Worm (Caenorhabditis elegans) whole organism, mixed stage, embryonic: ENCODE data around the gene skn-1.

Experiments used
- M03D4.4 ChIP-seq: sonication (generic microtip); optimal IDR thresholded peaks from 2 replicates; lab custom pipeline; 2017; ENCODE audit warnings: mild to moderate bottlenecking, missing genetic modification characterization, missing compliant biosample characterization
- blmp-1 ChIP-seq: fragments of 150-350 bp; optimal IDR thresholded peaks from 2 replicates; lab custom pipeline; 2014; ENCODE audit warnings: missing biosample characterization, missing genetic modification characterization
- cnd-1 ChIP-seq: fragments of 200-800 bp; sonication (Bioruptor generic); optimal IDR thresholded peaks from 2 replicates; lab custom pipeline; 2018; ENCODE audit warnings: mild to moderate bottlenecking, missing genetic modification characterization, missing compliant biosample characterization
- drap-1 ChIP-seq: fragments of 200-800 bp; sonication (Bioruptor generic); optimal IDR thresholded peaks from 3 replicates; lab custom pipeline; 2018; ENCODE audit warnings: mild to moderate bottlenecking, missing genetic modification characterization, missing compliant biosample characterization
- hlh-1 ChIP-seq: fragments of 150-350 bp; optimal IDR thresholded peaks from 2 replicates; lab custom pipeline; 2014; ENCODE audit warnings: missing biosample characterization, missing genetic modification reagents, missing genetic modification characterization
- lin-32 ChIP-seq: fragments of 200-800 bp; sonication (Bioruptor generic); optimal IDR thresholded peaks from 2 replicates; lab custom pipeline; 2018; ENCODE audit warnings: mild to moderate bottlenecking, missing genetic modification characterization, missing compliant biosample characterization
- nhr-12 ChIP-seq: fragments of 150-350 bp; optimal IDR thresholded peaks from 2 replicates; lab custom pipeline; 2014; ENCODE audit warnings: missing biosample characterization, missing genetic modification characterization
- nhr-237 ChIP-seq: fragments of 150-350 bp; optimal IDR thresholded peaks from 2 replicates; lab custom pipeline; 2014; ENCODE audit warnings: missing biosample characterization, missing genetic modification characterization
- nhr-28 ChIP-seq: fragments of 150-350 bp; optimal IDR thresholded peaks from 2 replicates; lab custom pipeline; 2014; ENCODE audit warnings: missing biosample characterization, missing genetic modification characterization
- snpc-4 ChIP-seq: fragments of 150-350 bp; optimal IDR thresholded peaks from 2 replicates; lab custom pipeline; 2014; ENCODE audit warnings: missing biosample characterization, missing genetic modification characterization
- tbx-8 ChIP-seq: fragments of 200-800 bp; sonication (Bioruptor generic); optimal IDR thresholded peaks from 2 replicates; lab custom pipeline; 2018; ENCODE audit warnings: mild to moderate bottlenecking, missing genetic modification characterization, moderate library complexity, missing compliant biosample characterization
- unc-62 ChIP-seq: fragments of 150-350 bp; optimal IDR thresholded peaks from 2 replicates; lab custom pipeline; 2014; ENCODE audit warnings: missing biosample characterization, missing genetic modification reagents, missing genetic modification characterization
- ztf-11 ChIP-seq: fragments of 150-350 bp; optimal IDR thresholded peaks from 2 replicates; lab custom pipeline; 2014; ENCODE audit warnings: missing biosample characterization, missing genetic modification characterization

DNA sequence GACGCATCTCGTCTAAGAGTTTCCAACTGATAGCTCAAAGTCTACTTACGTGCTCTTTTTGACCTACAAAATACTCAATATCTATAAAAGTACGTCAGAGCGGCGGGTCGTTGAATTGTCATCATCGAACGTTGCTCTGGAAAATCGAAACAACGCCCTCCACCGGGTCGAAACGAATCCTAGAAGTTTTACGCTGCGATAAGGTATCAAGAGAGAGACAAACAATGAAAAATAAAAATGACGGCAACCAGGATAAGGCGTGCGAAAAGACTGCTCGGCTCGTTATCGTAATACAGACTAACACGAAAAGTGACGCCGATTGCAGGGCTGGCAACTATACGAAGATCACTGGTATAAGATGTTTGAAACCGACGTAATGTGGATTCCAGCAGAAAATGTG is 6.0 kb downstream of the skn-1 start:
- TF ChIP-seq unc-62 (no peak), tbx-8 (GFP tag; lab: Kevin White, UChicago) (no peak), ztf-11 (tag; lab: Kevin White, UChicago) (no peak), nhr-237 (tag; lab: Kevin White, UChicago) (no peak), drap-1 (GFP tag; lab: Kevin White, UChicago) (no peak), nhr-12 (tag; lab: Kevin White, UChicago) (no peak), nhr-28 (tag; lab: Kevin White, UChicago) (no peak), cnd-1 (no peak), blmp-1 (no peak), lin-32 (no peak), snpc-4 (no peak), M03D4.4 (tag; lab: Kevin White, UChicago) (no peak), hlh-1 (tag; lab: Kevin White, UChicago) (no peak)
